Fruit fly (Drosophila melanogaster) whole organism, prepupa: ENCODE results near the gene CG7943.

Experiments used
- CG1621 ChIP-seq: fragments of 200-800 bp; sonication (Bioruptor generic); optimal IDR thresholded peaks from 3 replicates; lab custom pipeline; 2018; ENCODE audit warnings: missing biosample characterization, mild to moderate bottlenecking, missing genetic modification characterization
- CG6276 ChIP-seq: fragments of 200-800 bp; sonication (Bioruptor generic); optimal IDR thresholded peaks from 2 replicates; lab custom pipeline; 2017; ENCODE audit warnings: missing biosample characterization, mild to moderate bottlenecking, missing genetic modification characterization
- CG7368 ChIP-seq: fragments of 200-800 bp; sonication (Bioruptor generic); optimal IDR thresholded peaks from 3 replicates; lab custom pipeline; 2016; ENCODE audit warnings: missing biosample characterization, missing genetic modification characterization

DNA sequence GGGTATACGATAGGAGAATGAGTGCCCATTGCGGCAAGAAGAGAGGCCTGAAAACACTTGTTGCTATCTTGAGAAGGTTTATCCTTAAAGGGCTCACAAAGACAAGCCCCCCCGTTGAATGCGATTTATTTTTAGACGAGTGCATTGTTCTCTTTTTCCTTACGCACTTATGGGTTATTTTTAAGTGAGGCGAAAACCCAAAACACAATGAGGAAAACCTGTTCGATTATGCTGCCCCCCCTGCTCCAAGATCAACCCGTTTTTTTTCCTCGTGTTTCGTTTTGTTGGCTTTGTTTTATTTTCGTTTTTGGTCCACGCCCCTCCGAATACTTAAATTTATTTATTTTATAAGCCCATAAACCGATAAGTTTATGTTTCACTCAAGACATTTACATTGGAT, 13.7 kb downstream of the CG7943 start:
- no peak for TF ChIP-seq CG6276 (GFP tag; lab: Kevin White, UChicago)
- TF ChIP-seq CG1621 (tag; lab: Kevin White, UChicago), result no peak
- no peak for TF ChIP-seq CG7368 (GFP tag; lab: Kevin White, UChicago)
